Worm (Caenorhabditis elegans) whole organism, L3 larva: ENCODE measurements around the gene tsp-12.

ENCODE experiments used
- R02D3.7 ChIP-seq: fragments of 150-350 bp; optimal IDR thresholded peaks from 2 replicates; lab custom pipeline; 2014; ENCODE audit warnings: missing biosample characterization, missing genetic modification characterization
- ZK546.5 ChIP-seq: sonication (generic microtip); optimal IDR thresholded peaks from 2 replicates; lab custom pipeline; 2017; ENCODE audit warnings: missing biosample characterization, missing genetic modification characterization
- egl-27 ChIP-seq: sonication (generic microtip); optimal IDR thresholded peaks from 4 replicates; lab custom pipeline; 2017; ENCODE audit warnings: missing biosample characterization, missing genetic modification reagents, missing genetic modification characterization
- elt-1 ChIP-seq: fragments of 150-350 bp; optimal IDR thresholded peaks from 2 replicates; lab custom pipeline; 2014; ENCODE audit warnings: missing biosample characterization, missing genetic modification characterization
- elt-2 ChIP-seq: sonication (generic microtip); optimal IDR thresholded peaks from 2 replicates; lab custom pipeline; 2016; ENCODE audit warnings: missing genetic modification reagents, mild to moderate bottlenecking, missing genetic modification characterization, missing compliant biosample characterization
- jun-1 ChIP-seq: fragments of 150-350 bp; optimal IDR thresholded peaks from 2 replicates; lab custom pipeline; 2014; ENCODE audit warnings: missing biosample characterization, missing genetic modification reagents, missing genetic modification characterization
- mml-1 ChIP-seq: fragments of 150-350 bp; sonication (generic microtip); optimal IDR thresholded peaks from 3 replicates; lab custom pipeline; 2014; ENCODE audit warnings: missing biosample characterization, missing genetic modification characterization
- nhr-28 ChIP-seq: fragments of 150-350 bp; optimal IDR thresholded peaks from 2 replicates; lab custom pipeline; 2014; ENCODE audit warnings: missing biosample characterization, missing genetic modification characterization
- ztf-4 ChIP-seq: fragments of 150-350 bp; optimal IDR thresholded peaks from 2 replicates; lab custom pipeline; 2014; ENCODE audit warnings: missing biosample characterization, missing genetic modification characterization

ce11 chrIV:10143640-10144039, 6.8 kb downstream of the tsp-12 start, which contains the start of gene msp-38:
- no peak for TF ChIP-seq R02D3.7 (tag; lab: Kevin White, UChicago)
- no peak for TF ChIP-seq nhr-28 (tag; lab: Kevin White, UChicago)
- no peak for TF ChIP-seq ztf-4 (tag; lab: Kevin White, UChicago)
- no peak for TF ChIP-seq elt-2 (tag; lab: Kevin White, UChicago)
- TF ChIP-seq mml-1 (tag; lab: Kevin White, UChicago) = no peak
- TF ChIP-seq ZK546.5 = no peak
- TF ChIP-seq elt-1 (tag; lab: Kevin White, UChicago) = no peak
- TF ChIP-seq jun-1 (tag; lab: Kevin White, UChicago) = no peak
- TF ChIP-seq egl-27 (tag; lab: Kevin White, UChicago) = no peak
